Fruit fly (Drosophila melanogaster): Measurements from ENCODE around the gene CG2162.
A peak's percentile ranks its signal among the peaks of the same experiment; 100 is the strongest.

The CG2162 gene

dm6 chr3L:3046325-3047156, 11.5 kb downstream of the CG2162 start, which contains the start of the genes scramb2 and Sk2 (continued):
- TF ChIP-seq ash1 (GFP tag; optimal IDR thresholded peaks at IDR 0.05): peak; percentile 77
- TF ChIP-seq Rfx (GFP tag; IDR thresholded peaks at IDR 0.05): peak; percentile 96
- no peak for TF ChIP-seq hth (optimal IDR thresholded peaks at IDR 0.05)
- TF ChIP-seq ems (GFP tag; optimal IDR thresholded peaks at IDR 0.05): peak; percentile 93
- peak; percentile 91 for TF ChIP-seq CG3726 (GFP tag; IDR thresholded peaks at IDR 0.05)
- TF ChIP-seq Hr39 (optimal IDR thresholded peaks at IDR 0.05): no peak
- peak; percentile 82 for TF ChIP-seq CG18011 (GFP tag; optimal IDR thresholded peaks at IDR 0.05)
- TF ChIP-seq pho (GFP tag; optimal IDR thresholded peaks at IDR 0.05): peak; percentile 72
- TF ChIP-seq CG17385 (GFP tag; optimal IDR thresholded peaks at IDR 0.05): peak; percentile 93
- TF ChIP-seq BEAF-32 (GFP tag; optimal IDR thresholded peaks at IDR 0.05): peak; percentile 31
- TF ChIP-seq oc (tag; optimal IDR thresholded peaks at IDR 0.05): peak; percentile 92
- TF ChIP-seq stc (GFP tag; IDR thresholded peaks at IDR 0.05): peak; percentile 94
- TF ChIP-seq HHEX (GFP tag; optimal IDR thresholded peaks at IDR 0.05): peak; percentile 97
- peak; percentile 85 for TF ChIP-seq CG9215 (GFP tag; IDR thresholded peaks at IDR 0.05)
- peak; percentile 68 for TF ChIP-seq CTCF (GFP tag; optimal IDR thresholded peaks at IDR 0.05)
- peak; percentile 95 for TF ChIP-seq Xbp1 (GFP tag; optimal IDR thresholded peaks at IDR 0.05)
- TF ChIP-seq CG3838 (GFP tag; optimal IDR thresholded peaks at IDR 0.05): peak; percentile 75
- TF ChIP-seq CG15514 (GFP tag; optimal IDR thresholded peaks at IDR 0.05): peak; percentile 90
- TF ChIP-seq grn (GFP tag; optimal IDR thresholded peaks at IDR 0.05): peak; percentile 68
- peak; percentile 74 for TF ChIP-seq CG17802 (tag; optimal IDR thresholded peaks at IDR 0.05)
- TF ChIP-seq Oli (tag; optimal IDR thresholded peaks at IDR 0.05): peak; percentile 95
- TF ChIP-seq nerfin-1 (tag; optimal IDR thresholded peaks at IDR 0.05): peak; percentile 93
- peak; percentile 95 for TF ChIP-seq tin (GFP tag; optimal IDR thresholded peaks at IDR 0.05)
- peak; percentile 96 for TF ChIP-seq Meics (GFP tag; optimal IDR thresholded peaks at IDR 0.05)
- TF ChIP-seq CG17568 (GFP tag; optimal IDR thresholded peaks at IDR 0.05): peak; percentile 94
- TF ChIP-seq Spps (tag; optimal IDR thresholded peaks at IDR 0.05): peak; percentile 89
- peak; percentile 74 for TF ChIP-seq Atf-2 (GFP tag; optimal IDR thresholded peaks at IDR 0.05)
- peak; percentile 82 for TF ChIP-seq CG7786 (GFP tag; optimal IDR thresholded peaks at IDR 0.05)
- TF ChIP-seq CG18262 (tag; optimal IDR thresholded peaks at IDR 0.05): peak; percentile 95
- TF ChIP-seq ham (GFP tag; IDR thresholded peaks at IDR 0.05): peak; percentile 77
- peak; percentile 67 for TF ChIP-seq pum (GFP tag; optimal IDR thresholded peaks at IDR 0.05)
- peak; percentile 97 for TF ChIP-seq Hmr (GFP tag; optimal IDR thresholded peaks at IDR 0.05)
- TF ChIP-seq CG7745 (tag; optimal IDR thresholded peaks at IDR 0.05): peak; percentile 7
- peak; percentile 97 for TF ChIP-seq CG31441 (GFP tag; IDR thresholded peaks at IDR 0.05)
- TF ChIP-seq CG10147 (GFP tag; optimal IDR thresholded peaks at IDR 0.05): peak; percentile 89
- peak; percentile 95 for TF ChIP-seq CG11723 (GFP tag; optimal IDR thresholded peaks at IDR 0.05)
- peak; percentile 57 for TF ChIP-seq CHES-1-like (GFP tag; optimal IDR thresholded peaks at IDR 0.05)
- peak; percentile 95 for TF ChIP-seq ase (GFP tag; IDR thresholded peaks at IDR 0.05)
- peak; percentile 82 for TF ChIP-seq her (GFP tag; optimal IDR thresholded peaks at IDR 0.05)
- peak; percentile 46 for TF ChIP-seq Sry-β (GFP tag; optimal IDR thresholded peaks at IDR 0.05)
- peak; percentile 93 for TF ChIP-seq CG12104 (GFP tag; optimal IDR thresholded peaks at IDR 0.05)
- TF ChIP-seq CG13296 (GFP tag; optimal IDR thresholded peaks at IDR 0.05): peak; percentile 97
- no peak for TF ChIP-seq Dp (GFP tag; optimal IDR thresholded peaks at IDR 0.05)
- peak; percentile 68 for TF ChIP-seq CG8089 (GFP tag; optimal IDR thresholded peaks at IDR 0.05)
- peak; percentile 96 for TF ChIP-seq CG12769 (tag; optimal IDR thresholded peaks at IDR 0.05)
- TF ChIP-seq CG33213 (GFP tag; optimal IDR thresholded peaks at IDR 0.05): peak; percentile 75
- peak; percentile 99 for TF ChIP-seq Ets65A (GFP tag)
- TF ChIP-seq CG14965 (GFP tag; optimal IDR thresholded peaks at IDR 0.05; ENCODE audit: borderline replicate concordance): peak; percentile 56
- TF ChIP-seq sr (GFP tag; IDR thresholded peaks at IDR 0.05): peak; percentile 96
- TF ChIP-seq trh (GFP tag; optimal IDR thresholded peaks at IDR 0.05): peak; percentile 64
